Fruit fly (Drosophila melanogaster) whole organism, embryonic: ENCODE data around the gene Tengl1.
A peak's percentile ranks its signal among the peaks of the same experiment; 100 is the strongest.

ENCODE experiments used
- Antp ChIP-seq: fragments of 200-800 bp; sonication (Bioruptor generic); optimal IDR thresholded peaks from 3 replicates; lab custom pipeline; 2016; ENCODE audit warnings: missing biosample characterization, missing genetic modification characterization
- Atf3 ChIP-seq: fragments of 200-800 bp; sonication (Bioruptor generic); optimal IDR thresholded peaks from 3 replicates; lab custom pipeline; 2016; ENCODE audit warnings: missing biosample characterization, missing genetic modification characterization
- CG10274 ChIP-seq: fragments of 200-800 bp; sonication (Bioruptor generic); optimal IDR thresholded peaks from 3 replicates; lab custom pipeline; 2017; ENCODE audit warnings: missing biosample characterization, mild to moderate bottlenecking, missing genetic modification characterization
- CG10321 ChIP-seq: fragments of 200-800 bp; sonication (Bioruptor generic); IDR thresholded peaks from 2 replicates; pipeline ENCODE4 v1.3.6; 2022; ENCODE audit warnings: missing biosample characterization, missing genetic modification characterization
- CG10543 ChIP-seq: fragments of 200-800 bp; sonication (Bioruptor generic); optimal IDR thresholded peaks from 3 replicates; lab custom pipeline; 2017; ENCODE audit warnings: missing biosample characterization, mild to moderate bottlenecking, missing genetic modification characterization, moderate library complexity
- CG10565 ChIP-seq: fragments of 200-800 bp; sonication (Bioruptor generic); optimal IDR thresholded peaks from 3 replicates; lab custom pipeline; 2016; ENCODE audit warnings: missing biosample characterization, mild to moderate bottlenecking, missing genetic modification characterization
- CG11247 ChIP-seq: fragments of 200-800 bp; sonication (Bioruptor generic); IDR thresholded peaks from 2 replicates; pipeline ENCODE4 v1.3.6; 2022; ENCODE audit warnings: missing biosample characterization, missing genetic modification characterization
- CG11695 ChIP-seq: fragments of 200-800 bp; sonication (Bioruptor generic); IDR thresholded peaks from 3 replicates; pipeline ENCODE4 v1.3.6; 2022; ENCODE audit warnings: missing biosample characterization, missing genetic modification characterization
- CG13624 ChIP-seq: fragments of 200-800 bp; sonication (Bioruptor generic); optimal IDR thresholded peaks from 2 replicates; lab custom pipeline; 2016; ENCODE audit warnings: missing biosample characterization, missing genetic modification characterization
- CG1792 ChIP-seq: fragments of 200-800 bp; sonication (Bioruptor generic); optimal IDR thresholded peaks from 2 replicates; lab custom pipeline; 2016; ENCODE audit warnings: missing biosample characterization, missing genetic modification characterization
- CG31388 ChIP-seq: fragments of 200-800 bp; sonication (Bioruptor generic); optimal IDR thresholded peaks from 2 replicates; lab custom pipeline; 2016; ENCODE audit warnings: missing biosample characterization, missing genetic modification characterization
- CG34376 ChIP-seq: fragments of 200-800 bp; sonication (Bioruptor generic); optimal IDR thresholded peaks from 2 replicates; lab custom pipeline; 2018; ENCODE audit warnings: missing biosample characterization, mild to moderate bottlenecking, missing genetic modification characterization
- CG3847 ChIP-seq: fragments of 200-800 bp; sonication (Bioruptor generic); IDR thresholded peaks from 2 replicates; pipeline ENCODE4 v1.3.6; 2022; ENCODE audit warnings: missing biosample characterization, missing genetic modification characterization
- CG43689 ChIP-seq: fragments of 200-800 bp; sonication (Bioruptor generic); IDR thresholded peaks from 2 replicates; pipeline ENCODE4 v1.3.6; 2022; ENCODE audit warnings: missing biosample characterization, missing genetic modification characterization
- CG4404 ChIP-seq: fragments of 200-800 bp; sonication (Bioruptor generic); IDR thresholded peaks from 2 replicates; pipeline ENCODE4 v1.3.6; 2022; ENCODE audit warnings: missing biosample characterization, missing genetic modification characterization
- CG5953 ChIP-seq: fragments of 200-800 bp; sonication (Bioruptor generic); IDR thresholded peaks from 2 replicates; pipeline ENCODE4 v1.3.6; 2022; ENCODE audit warnings: missing biosample characterization, missing genetic modification characterization
- CG7786 ChIP-seq: fragments of 200-800 bp; sonication (Bioruptor generic); optimal IDR thresholded peaks from 2 replicates; lab custom pipeline; 2016; ENCODE audit warnings: missing biosample characterization, missing genetic modification characterization
- CG8944 ChIP-seq: fragments of 200-800 bp; sonication (Bioruptor generic); optimal IDR thresholded peaks from 3 replicates; lab custom pipeline; 2016; ENCODE audit warnings: missing biosample characterization, missing genetic modification characterization
- Chrac-16 ChIP-seq: fragments of 200-800 bp; sonication (Bioruptor generic); optimal IDR thresholded peaks from 3 replicates; lab custom pipeline; 2016; ENCODE audit warnings: missing biosample characterization, missing genetic modification characterization
- D19A ChIP-seq: fragments of 200-800 bp; optimal IDR thresholded peaks from 3 replicates; lab custom pipeline; 2019; ENCODE audit warnings: missing biosample characterization, mild to moderate bottlenecking, missing genetic modification characterization, moderate library complexity
- Dad ChIP-seq: fragments of 200-800 bp; sonication (Bioruptor generic); optimal IDR thresholded peaks from 3 replicates; lab custom pipeline; 2016; ENCODE audit warnings: missing biosample characterization, missing genetic modification characterization
- Dbx ChIP-seq: fragments of 200-800 bp; sonication (Bioruptor generic); IDR thresholded peaks from 3 replicates; pipeline ENCODE4 v1.3.6; 2022; ENCODE audit warnings: missing biosample characterization, missing genetic modification characterization
- Dll ChIP-seq: fragments of 200-800 bp; sonication (Bioruptor generic); IDR thresholded peaks from 4 replicates; pipeline ENCODE4 v1.3.6; 2022; ENCODE audit warnings: missing biosample characterization, missing genetic modification characterization; ENCODE audit not compliant: partially characterized antibody
- Doc3 ChIP-seq: fragments of 200-800 bp; sonication (Bioruptor generic); IDR thresholded peaks from 3 replicates; pipeline ENCODE4 v1.3.6; 2022; ENCODE audit warnings: missing biosample characterization, missing genetic modification characterization; ENCODE audit not compliant: partially characterized antibody
- Drgx ChIP-seq: fragments of 200-800 bp; sonication (Bioruptor generic); IDR thresholded peaks from 2 replicates; pipeline ENCODE4 v1.3.6; 2022; ENCODE audit warnings: missing biosample characterization, missing genetic modification characterization
- ERR ChIP-seq: fragments of 200-800 bp; sonication (Bioruptor generic); optimal IDR thresholded peaks from 2 replicates; lab custom pipeline; 2016; ENCODE audit warnings: missing biosample characterization, missing genetic modification characterization
- Ets97D ChIP-seq: fragments of 200-800 bp; sonication (Bioruptor generic); optimal IDR thresholded peaks from 3 replicates; lab custom pipeline; 2016; ENCODE audit warnings: missing biosample characterization, missing genetic modification characterization
- Gug ChIP-seq: fragments of 200-800 bp; sonication (Bioruptor generic); IDR thresholded peaks from 4 replicates; pipeline ENCODE4 v1.3.6; 2022; ENCODE audit warnings: missing biosample characterization, missing genetic modification characterization
- HLH54F ChIP-seq: fragments of 200-800 bp; sonication (Bioruptor generic); optimal IDR thresholded peaks from 3 replicates; lab custom pipeline; 2016; ENCODE audit warnings: missing biosample characterization, missing genetic modification characterization
- Hmx ChIP-seq: fragments of 200-800 bp; sonication (Bioruptor generic); optimal IDR thresholded peaks from 2 replicates; lab custom pipeline; 2016; ENCODE audit warnings: missing biosample characterization, missing genetic modification characterization
- Sin3A ChIP-seq: fragments of >200 bp; optimal IDR thresholded peaks from 2 replicates; lab custom pipeline; 2018
- Ssrp ChIP-seq: fragments of 200-800 bp; sonication (Bioruptor generic); optimal IDR thresholded peaks from 2 replicates; lab custom pipeline; 2018; ENCODE audit warnings: missing biosample characterization, mild to moderate bottlenecking, missing genetic modification characterization, moderate library complexity
- Vsx1 ChIP-seq: fragments of 200-800 bp; sonication (Bioruptor generic); optimal IDR thresholded peaks from 2 replicates; lab custom pipeline; 2017; ENCODE audit warnings: missing biosample characterization, mild to moderate bottlenecking, missing genetic modification characterization, missing genetic modification reagents
- Xbp1 ChIP-seq: fragments of 200-800 bp; sonication (Bioruptor generic); optimal IDR thresholded peaks from 3 replicates; lab custom pipeline; 2016; ENCODE audit warnings: missing biosample characterization, mild to moderate bottlenecking, missing genetic modification characterization
- br ChIP-seq: fragments of >200 bp; optimal IDR thresholded peaks from 2 replicates; lab custom pipeline; 2017
- ci ChIP-seq: fragments of 200-800 bp; sonication (Bioruptor generic); IDR thresholded peaks from 3 replicates; pipeline ENCODE4 v1.3.6; 2022; ENCODE audit warnings: missing biosample characterization, missing genetic modification characterization
- corto ChIP-seq: fragments of 200-800 bp; sonication (Bioruptor generic); optimal IDR thresholded peaks from 2 replicates; lab custom pipeline; 2016; ENCODE audit warnings: missing biosample characterization, mild to moderate bottlenecking, missing genetic modification characterization, moderate library complexity
- dpn ChIP-seq, 2 experiments: fragments of 200-800 bp; sonication (Bioruptor generic); optimal IDR thresholded peaks; 3 replicates each; lab custom pipeline; 2016; ENCODE audit warnings: missing biosample characterization in 2 of 2, missing genetic modification characterization in 2 of 2
- gsb ChIP-seq: fragments of 200-800 bp; sonication (Bioruptor generic); IDR thresholded peaks from 2 replicates; pipeline ENCODE4 v1.3.6; 2022; ENCODE audit warnings: missing biosample characterization, missing genetic modification characterization
- hkb ChIP-seq, 2 experiments: fragments of 200-800 bp in 1 of 2; fragments of >200 bp in 1 of 2; sonication (Bioruptor generic) in 1 of 2; IDR thresholded peaks in 1 of 2; optimal IDR thresholded peaks in 1 of 2; 2 replicates each; pipeline versions ENCODE4 v1.3.6 to Lab custom; 2017 to 2022; ENCODE audit warnings: missing biosample characterization in 1 of 2, missing genetic modification characterization in 1 of 2
- hth ChIP-seq: fragments of >200 bp; optimal IDR thresholded peaks from 2 replicates; lab custom pipeline; 2017; ENCODE audit warnings: inconsistent platforms
- luna ChIP-seq: fragments of 200-800 bp; sonication (Bioruptor generic); optimal IDR thresholded peaks from 2 replicates; lab custom pipeline; 2016; ENCODE audit warnings: missing biosample characterization, missing genetic modification characterization
- mirr ChIP-seq: fragments of 200-800 bp; sonication (Bioruptor generic); optimal IDR thresholded peaks from 3 replicates; lab custom pipeline; 2018; ENCODE audit warnings: missing biosample characterization, mild to moderate bottlenecking, missing genetic modification characterization
- nerfin-2 ChIP-seq: fragments of 200-800 bp; sonication (Bioruptor generic); IDR thresholded peaks from 2 replicates; pipeline ENCODE4 v1.3.6; 2022; ENCODE audit warnings: missing biosample characterization, missing genetic modification characterization; ENCODE audit not compliant: partially characterized antibody
- p53 ChIP-seq: fragments of 200-800 bp; sonication (Bioruptor generic); optimal IDR thresholded peaks from 2 replicates; lab custom pipeline; 2016; ENCODE audit warnings: missing biosample characterization, missing genetic modification characterization
- scrt ChIP-seq: fragments of 200-800 bp; sonication (Bioruptor generic); optimal IDR thresholded peaks from 2 replicates; lab custom pipeline; 2018; ENCODE audit warnings: missing biosample characterization, mild to moderate bottlenecking, missing genetic modification characterization, moderate library complexity
- sens ChIP-seq: fragments of 200-800 bp; sonication (Bioruptor generic); peaks from one replicate; lab custom pipeline; 2016; ENCODE audit warnings: missing biosample characterization, missing genetic modification characterization
- sna ChIP-seq: fragments of 200-800 bp; sonication (Bioruptor generic); IDR thresholded peaks from 2 replicates; pipeline ENCODE4 v1.3.6; 2022; ENCODE audit warnings: missing biosample characterization, missing genetic modification characterization; ENCODE audit not compliant: partially characterized antibody
- unpg ChIP-seq: fragments of 200-800 bp; sonication (Bioruptor generic); optimal IDR thresholded peaks from 3 replicates; lab custom pipeline; 2018; ENCODE audit warnings: missing biosample characterization, mild to moderate bottlenecking, missing genetic modification characterization, moderate library complexity
- usp ChIP-seq: fragments of >200 bp; optimal IDR thresholded peaks from 2 replicates; lab custom pipeline; 2017; ENCODE audit warnings: missing biosample characterization, missing genetic modification characterization
- wdn ChIP-seq: fragments of 200-800 bp; sonication (Bioruptor generic); IDR thresholded peaks from 2 replicates; pipeline ENCODE4 v1.3.6; 2022; ENCODE audit warnings: missing biosample characterization, missing genetic modification characterization
- zfh1 ChIP-seq: fragments of 200-800 bp; sonication (Bioruptor generic); IDR thresholded peaks from 3 replicates; pipeline ENCODE4 v1.3.6; 2022; ENCODE audit warnings: missing biosample characterization, missing genetic modification characterization

The Tengl1 gene

DNA sequence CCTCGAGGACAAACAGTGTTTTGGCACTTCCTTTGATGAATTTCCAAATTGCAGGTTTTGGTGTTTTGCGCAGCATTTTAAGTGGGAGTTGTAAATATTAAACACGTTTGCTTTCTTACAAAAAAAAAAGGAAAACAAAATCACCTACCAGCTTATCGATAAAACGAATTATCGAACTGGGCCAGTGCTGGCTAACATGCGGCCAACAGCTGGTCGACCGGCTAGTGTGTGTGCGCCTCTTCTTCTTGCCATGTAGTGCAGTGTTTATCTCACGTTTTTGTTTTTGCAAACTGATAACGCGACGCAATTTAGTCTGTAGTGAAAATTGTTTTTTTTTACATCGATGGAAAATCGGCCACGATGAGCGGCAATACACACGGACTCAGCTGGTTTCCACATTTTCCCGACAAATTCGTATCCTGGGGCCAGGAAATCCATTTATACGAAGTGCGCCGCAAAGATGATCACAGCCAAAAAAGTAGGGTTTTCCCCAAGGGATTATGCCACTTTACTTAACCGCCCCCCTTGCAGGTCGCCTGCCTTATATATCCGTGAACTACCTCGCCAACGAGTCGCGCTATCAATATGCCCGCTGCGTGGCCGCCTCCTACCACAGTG lies 23.2 kb downstream of the Tengl1 start, which contains the start of the genes CG15386, CG42371 and mio (continued):
- TF ChIP-seq ERR (GFP tag; lab: Kevin White, UChicago) (no peak), hth (no peak), corto (GFP tag; lab: Kevin White, UChicago) (no peak), Antp (GFP tag; lab: Kevin White, UChicago) (peak; percentile 35), sens (GFP tag; lab: Kevin White, UChicago) (peak; percentile 58), CG5953 (no peak), zfh1 (GFP tag; lab: Robert Waterston, UW) (no peak), Sin3A (lab: Kevin White, UChicago) (peak; percentile 34), Dbx (GFP tag; lab: Robert Waterston, UW) (no peak), scrt (GFP tag; lab: Kevin White, UChicago) (no peak), Xbp1 (GFP tag; lab: Kevin White, UChicago) (no peak), CG8944 (GFP tag; lab: Kevin White, UChicago) (no peak), luna (no peak), HLH54F (GFP tag; lab: Kevin White, UChicago) (no peak), CG10274 (GFP tag; lab: Kevin White, UChicago) (no peak), Dll (GFP tag; lab: Robert Waterston, UW) (peak; percentile 61; the same call in 2 of the 4 replicates), hkb (optimal IDR thresholded peaks at IDR 0.05; lab: Kevin White, UChicago) (no peak), hkb (GFP tag; IDR thresholded peaks at IDR 0.05; lab: Robert Waterston, UW) (peak; percentile 43; the same call in 1 of the 2 replicates), ci (GFP tag; lab: Robert Waterston, UW) (peak; percentile 65), wdn (GFP tag; lab: Robert Waterston, UW) (0 out of 2 replicates have a peak, but pooled peaks have one; percentile 19), br (lab: Kevin White, UChicago) (no peak), mirr (peak; percentile 47), CG1792 (no peak), CG11695 (0 out of 3 replicates have a peak, but pooled peaks have one; percentile 23), Vsx1 (no peak), usp (GFP tag; lab: Kevin White, UChicago) (no peak), CG10321 (no peak), gsb (GFP tag; lab: Robert Waterston, UW) (no peak), CG34376 (GFP tag; lab: Kevin White, UChicago) (peak; percentile 68), CG7786 (GFP tag; lab: Kevin White, UChicago) (no peak), Gug (GFP tag; lab: Robert Waterston, UW) (no peak), CG10565 (no peak), CG11247 (GFP tag; lab: Robert Waterston, UW) (no peak), Chrac-16 (GFP tag; lab: Kevin White, UChicago) (no peak), Atf3 (GFP tag; lab: Kevin White, UChicago) (no peak), nerfin-2 (GFP tag; lab: Robert Waterston, UW) (no peak; the same call in 1 of the 2 replicates), D19A (tag; lab: Kevin White, UChicago) (no peak), unpg (GFP tag; lab: Kevin White, UChicago) (no peak), CG43689 (GFP tag; lab: Robert Waterston, UW) (no peak), CG3847 (GFP tag; lab: Robert Waterston, UW) (peak; percentile 35; the same call in 1 of the 2 replicates), CG13624 (GFP tag; lab: Kevin White, UChicago) (peak; percentile 82), CG4404 (GFP tag; lab: Robert Waterston, UW) (no peak), Doc3 (no peak), dpn (GFP tag; optimal IDR thresholded peaks at IDR 0.05; lab: Kevin White, UChicago) (peak; percentile 15 to 38), Ets97D (GFP tag; lab: Kevin White, UChicago) (peak; percentile 52), CG31388 (no peak), p53 (GFP tag; lab: Kevin White, UChicago) (no peak), Dad (GFP tag; lab: Kevin White, UChicago) (no peak), CG10543 (GFP tag; lab: Kevin White, UChicago) (no peak), sna (GFP tag; lab: Robert Waterston, UW) (no peak), Hmx (GFP tag; lab: Kevin White, UChicago) (no peak), Ssrp (tag; lab: Kevin White, UChicago) (no peak), Drgx (GFP tag; lab: Robert Waterston, UW) (no peak)
